Fruit fly (Drosophila melanogaster): Measurements from ENCODE around the gene TM9SF2.
A peak's percentile ranks its signal among the peaks of the same experiment; 100 is the strongest.

Gene TM9SF2

DNA sequence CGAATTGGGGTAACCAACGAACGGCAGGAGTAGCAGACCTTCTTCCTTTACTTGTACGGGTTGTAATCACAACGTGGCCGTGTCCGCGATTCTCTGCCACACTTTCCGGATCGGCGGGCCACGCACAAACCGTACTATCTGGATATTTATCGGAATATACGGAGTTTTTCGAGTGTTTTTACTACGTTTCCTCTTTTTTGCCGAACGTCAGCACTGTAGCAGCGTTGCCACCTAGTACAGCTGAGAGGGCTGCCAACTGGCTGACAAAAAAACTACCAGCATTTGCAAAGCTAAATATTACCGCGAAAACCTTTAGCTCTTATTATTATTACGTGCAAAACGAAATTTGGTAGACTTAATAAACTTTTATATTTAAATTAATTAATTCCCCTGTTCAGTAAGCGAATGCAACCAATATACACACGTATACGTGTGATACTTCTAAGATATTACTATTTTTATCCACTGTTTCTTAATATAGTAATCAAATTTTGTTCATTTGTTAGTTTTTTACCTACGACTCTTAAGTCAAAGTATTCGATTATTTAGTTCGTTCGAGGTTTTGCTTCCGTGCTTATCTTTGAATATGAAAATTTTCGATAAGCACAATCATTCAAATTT lies at the start of gene TM9SF2:
Gene TM9SF2, minus strand, starts transcription at position 244 of the 621 bp plus-strand sequence.
- TF ChIP-seq esn (GFP tag; optimal IDR thresholded peaks at IDR 0.05) (peak; percentile 47), vri (GFP tag; optimal IDR thresholded peaks at IDR 0.05) (no peak), CG10631 (GFP tag; optimal IDR thresholded peaks at IDR 0.05) (peak; percentile 47), eg (GFP tag; IDR thresholded peaks at IDR 0.05) (peak; percentile 32; the same call in 1 of the 3 replicates)

dm6 chr2L:20783908-20784307 lies 49.8 kb upstream of the TM9SF2 start:
- TF ChIP-seq Sox14 (GFP tag; optimal IDR thresholded peaks at IDR 0.05), result no peak
- no peak for TF ChIP-seq Eip75B (GFP tag; optimal IDR thresholded peaks at IDR 0.05)
- TF ChIP-seq CG11294 (GFP tag; IDR thresholded peaks at IDR 0.05), result no peak
- TF ChIP-seq dsx (GFP tag; optimal IDR thresholded peaks at IDR 0.05; ENCODE audit: poor library complexity, severe bottlenecking), result no peak
- TF ChIP-seq CG3919 (GFP tag; optimal IDR thresholded peaks at IDR 0.05), result no peak
- TF ChIP-seq Sox102F (GFP tag; optimal IDR thresholded peaks at IDR 0.05), result no peak
- TF ChIP-seq CG9139 (GFP tag; optimal IDR thresholded peaks at IDR 0.05), result no peak

DNA sequence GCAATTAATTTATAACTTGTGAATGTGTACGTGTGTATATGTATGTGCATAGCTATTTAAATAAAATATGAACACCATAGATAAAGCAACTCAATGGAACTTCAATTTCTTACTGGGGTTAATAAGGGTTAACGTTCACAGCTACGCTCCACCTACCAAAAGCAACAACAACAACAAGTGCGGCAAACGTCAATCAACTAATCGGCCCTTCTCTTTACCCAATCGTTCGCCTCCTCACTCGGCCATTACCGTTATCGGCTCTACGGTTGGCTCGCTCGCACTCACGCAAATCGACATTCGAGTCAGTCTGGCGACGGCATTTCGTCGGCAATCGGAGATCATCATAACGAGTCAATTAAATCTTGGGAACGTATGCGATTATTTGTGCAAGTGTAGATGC lies 48.9 kb upstream of the TM9SF2 start:
- TF ChIP-seq fd85E (GFP tag; optimal IDR thresholded peaks at IDR 0.05) (no peak), svp (GFP tag) (peak; percentile 48), Eip78C (GFP tag) (peak; percentile 16), Smox (GFP tag; optimal IDR thresholded peaks at IDR 0.05) (peak; percentile 4), acj6 (GFP tag; optimal IDR thresholded peaks at IDR 0.05) (no peak), Lpt (GFP tag; optimal IDR thresholded peaks at IDR 0.05) (no peak), esn (GFP tag; optimal IDR thresholded peaks at IDR 0.05) (peak; percentile 5), CG6163 (GFP tag; IDR thresholded peaks at IDR 0.05) (0 out of 3 replicates have a peak, but pooled peaks have one; percentile 12), net (GFP tag; optimal IDR thresholded peaks at IDR 0.05) (no peak)

dm6 chr2L:20780768-20781167 lies 46.7 kb upstream of the TM9SF2 start:
- peak; percentile 26 for TF ChIP-seq topi (GFP tag; optimal IDR thresholded peaks at IDR 0.05)
- no peak for TF ChIP-seq Eip75B (GFP tag; optimal IDR thresholded peaks at IDR 0.05)
- peak; percentile 45 for TF ChIP-seq vri (GFP tag; optimal IDR thresholded peaks at IDR 0.05)
- TF ChIP-seq fkh (GFP tag; optimal IDR thresholded peaks at IDR 0.05), result peak; percentile 94

DNA sequence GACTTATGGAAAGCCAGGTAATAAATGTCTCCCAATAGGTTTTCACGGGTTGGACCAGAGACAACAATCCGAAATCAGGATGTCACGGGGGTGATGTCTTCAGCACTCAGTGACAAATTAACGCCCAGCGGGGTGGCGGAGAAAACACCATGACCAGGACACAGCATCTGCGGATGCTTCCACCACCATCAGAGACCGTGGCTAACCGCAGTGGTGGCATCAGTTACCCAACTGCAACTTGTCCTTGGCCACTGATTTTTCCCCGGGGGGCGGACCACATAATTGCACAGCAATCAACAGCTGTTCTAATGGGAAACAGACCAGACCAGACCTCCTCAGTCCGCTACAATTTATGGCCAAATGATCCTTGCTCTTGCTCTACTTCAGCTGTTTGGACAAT lies 44.3 kb upstream of the TM9SF2 start:
- TF ChIP-seq Sox102F (GFP tag; optimal IDR thresholded peaks at IDR 0.05) (no peak), Sox15 (GFP tag; optimal IDR thresholded peaks at IDR 0.05) (no peak), Met (GFP tag; optimal IDR thresholded peaks at IDR 0.05) (no peak), fd85E (GFP tag; optimal IDR thresholded peaks at IDR 0.05) (no peak), CG31627 (GFP tag; optimal IDR thresholded peaks at IDR 0.05) (no peak), lz (GFP tag; optimal IDR thresholded peaks at IDR 0.05) (no peak), Eip93F (GFP tag; optimal IDR thresholded peaks at IDR 0.05) (no peak), CG11902 (GFP tag; optimal IDR thresholded peaks at IDR 0.05) (no peak), CG4318 (GFP tag; optimal IDR thresholded peaks at IDR 0.05) (no peak), salr (GFP tag; optimal IDR thresholded peaks at IDR 0.05) (no peak), fkh (GFP tag; optimal IDR thresholded peaks at IDR 0.05) (no peak), fd59A (GFP tag; optimal IDR thresholded peaks at IDR 0.05) (no peak), Lpt (GFP tag; optimal IDR thresholded peaks at IDR 0.05) (no peak), dsx (GFP tag; optimal IDR thresholded peaks at IDR 0.05; ENCODE audit: poor library complexity, severe bottlenecking) (no peak), Hr38 (GFP tag; optimal IDR thresholded peaks at IDR 0.05) (no peak), spab (GFP tag; optimal IDR thresholded peaks at IDR 0.05) (no peak), cyc (GFP tag; optimal IDR thresholded peaks at IDR 0.05) (no peak), net (GFP tag; optimal IDR thresholded peaks at IDR 0.05) (no peak), CG34406 (GFP tag; optimal IDR thresholded peaks at IDR 0.05) (no peak), ss (GFP tag; optimal IDR thresholded peaks at IDR 0.05) (no peak)

All from whole organism, prepupa.